Worm (Caenorhabditis elegans) whole organism, L1 larva: ENCODE measurements around the gene nhr-199.
"Not testable (repeated sequence)": the region's sequence is repeated elsewhere in the genome, so short reads cannot be mapped to it uniquely, and the experiment has no call there.

Experiments
- C34B4.2 ChIP-seq: sonication (generic microtip); optimal IDR thresholded peaks from 2 replicates; lab custom pipeline; 2017; ENCODE audit warnings: mild to moderate bottlenecking, missing genetic modification characterization, missing compliant biosample characterization
- F16B12.6 ChIP-seq: fragments of 150-350 bp; optimal IDR thresholded peaks from 2 replicates; lab custom pipeline; 2014; ENCODE audit warnings: missing biosample characterization, missing genetic modification characterization
- alr-1 ChIP-seq: fragments of 200-800 bp; sonication (Bioruptor generic); optimal IDR thresholded peaks from 2 replicates; lab custom pipeline; 2018; ENCODE audit warnings: borderline replicate concordance, mild to moderate bottlenecking, missing genetic modification characterization, missing compliant biosample characterization
- aly-2 ChIP-seq: fragments of 150-350 bp; optimal IDR thresholded peaks from 2 replicates; lab custom pipeline; 2014; ENCODE audit warnings: missing biosample characterization, missing genetic modification characterization
- ama-1 ChIP-seq: fragments of 150-350 bp; optimal IDR thresholded peaks from 2 replicates; lab custom pipeline; 2014
- blmp-1 ChIP-seq: fragments of 150-350 bp; optimal IDR thresholded peaks from 2 replicates; lab custom pipeline; 2014; ENCODE audit warnings: missing biosample characterization, missing genetic modification characterization
- dpl-1 ChIP-seq, 3 experiments: fragments of 150-350 bp in 2 of 3; sonication (generic microtip) in 1 of 3; optimal IDR thresholded peaks; 2 replicates each; lab custom pipeline; 2014 to 2017; ENCODE audit warnings: missing biosample characterization in 3 of 3, missing genetic modification characterization in 3 of 3, missing genetic modification reagents in 3 of 3
- elt-2 ChIP-seq: sonication (generic microtip); optimal IDR thresholded peaks from 2 replicates; lab custom pipeline; 2016; ENCODE audit warnings: missing genetic modification characterization, mild to moderate bottlenecking, inconsistent platforms, missing compliant biosample characterization, missing genetic modification reagents
- elt-3 ChIP-seq, 6 experiments: fragments of 150-350 bp in 1 of 6; sonication (generic microtip); optimal IDR thresholded peaks; 2 replicates each; lab custom pipeline; 2017 to 2018; ENCODE audit warnings: missing biosample characterization in 6 of 6, missing genetic modification characterization in 6 of 6, inconsistent platforms in 1 of 6
- ets-5 ChIP-seq: fragments of 200-800 bp; sonication (Bioruptor generic); IDR thresholded peaks from 2 replicates; pipeline ENCODE4 v1.3.6; 2022; ENCODE audit warnings: missing genetic modification characterization, missing compliant biosample characterization
- fkh-4 ChIP-seq: sonication (generic microtip); optimal IDR thresholded peaks from 2 replicates; lab custom pipeline; 2016; ENCODE audit warnings: missing compliant biosample characterization, missing genetic modification characterization, borderline replicate concordance
- fos-1 ChIP-seq: fragments of 150-350 bp; optimal IDR thresholded peaks from 2 replicates; lab custom pipeline; 2014; ENCODE audit warnings: missing biosample characterization, missing genetic modification characterization
- grh-1 ChIP-seq: fragments of 200-800 bp; sonication (Bioruptor generic); IDR thresholded peaks from 2 replicates; pipeline ENCODE4 v1.3.6; 2022; ENCODE audit warnings: missing genetic modification reagents, missing genetic modification characterization, missing compliant biosample characterization
- hlh-17 ChIP-seq: fragments of 200-800 bp; sonication (Bioruptor generic); optimal IDR thresholded peaks from 2 replicates; lab custom pipeline; 2018; ENCODE audit warnings: missing genetic modification characterization, mild to moderate bottlenecking, missing compliant biosample characterization, moderate library complexity, borderline replicate concordance
- hpl-2 ChIP-seq: fragments of 150-350 bp; optimal IDR thresholded peaks from 2 replicates; lab custom pipeline; 2014; ENCODE audit warnings: missing biosample characterization, missing genetic modification reagents, missing genetic modification characterization
- isw-1 ChIP-seq: fragments of 200-800 bp; sonication (Bioruptor generic); IDR thresholded peaks from 2 replicates; pipeline ENCODE4 v1.3.6; 2022; ENCODE audit warnings: missing genetic modification characterization, missing compliant biosample characterization
- jun-1 ChIP-seq: fragments of 150-350 bp; optimal IDR thresholded peaks from 2 replicates; lab custom pipeline; 2014; ENCODE audit warnings: missing biosample characterization, missing genetic modification reagents, missing genetic modification characterization
- lin-15B ChIP-seq: fragments of 150-350 bp; sonication (generic microtip); optimal IDR thresholded peaks from 3 replicates; lab custom pipeline; 2014; ENCODE audit warnings: missing biosample characterization, missing genetic modification characterization
- lin-35 ChIP-seq, 2 experiments: fragments of 150-350 bp; optimal IDR thresholded peaks; 2 replicates each; lab custom pipeline; 2014; ENCODE audit warnings: missing biosample characterization in 2 of 2, missing genetic modification characterization in 2 of 2, missing genetic modification reagents in 2 of 2
- lsy-2 ChIP-seq, 2 experiments: fragments of 150-350 bp; optimal IDR thresholded peaks; 2 replicates each; lab custom pipeline; 2014; ENCODE audit warnings: missing biosample characterization in 2 of 2, missing genetic modification characterization in 2 of 2
- mab-9 ChIP-seq: fragments of 200-800 bp; sonication (Bioruptor generic); IDR thresholded peaks from 2 replicates; pipeline ENCODE4 v1.3.6; 2022; ENCODE audit warnings: missing genetic modification reagents, missing genetic modification characterization, missing compliant biosample characterization
- mdl-1 ChIP-seq, 2 experiments: fragments of 150-350 bp; optimal IDR thresholded peaks; 2 replicates each; lab custom pipeline; 2014 to 2017; ENCODE audit warnings: missing biosample characterization in 2 of 2, missing genetic modification characterization in 2 of 2, inconsistent platforms in 1 of 2
- mef-2 ChIP-seq: fragments of 150-350 bp; optimal IDR thresholded peaks from 2 replicates; lab custom pipeline; 2014; ENCODE audit warnings: missing biosample characterization, missing genetic modification characterization
- mep-1 ChIP-seq: fragments of 150-350 bp; optimal IDR thresholded peaks from 2 replicates; lab custom pipeline; 2014; ENCODE audit warnings: missing biosample characterization, missing genetic modification characterization
- nhr-11 ChIP-seq: fragments of 150-350 bp; optimal IDR thresholded peaks from 2 replicates; lab custom pipeline; 2014; ENCODE audit warnings: missing biosample characterization, missing genetic modification characterization
- nhr-20 ChIP-seq: sonication (generic microtip); optimal IDR thresholded peaks from 2 replicates; lab custom pipeline; 2016; ENCODE audit warnings: mild to moderate bottlenecking, missing genetic modification characterization, missing compliant biosample characterization
- nhr-77 ChIP-seq: fragments of 150-350 bp; optimal IDR thresholded peaks from 2 replicates; lab custom pipeline; 2014; ENCODE audit warnings: missing biosample characterization, missing genetic modification characterization
- nhr-84 ChIP-seq: sonication (generic microtip); optimal IDR thresholded peaks from 2 replicates; lab custom pipeline; 2017; ENCODE audit warnings: missing biosample characterization, missing genetic modification characterization
- nhr-90 ChIP-seq: sonication (generic microtip); optimal IDR thresholded peaks from 2 replicates; lab custom pipeline; 2016; ENCODE audit warnings: mild to moderate bottlenecking, missing genetic modification characterization, missing compliant biosample characterization; ENCODE audit not compliant: poor library complexity
- pqm-1 ChIP-seq: sonication (generic microtip); optimal IDR thresholded peaks from 3 replicates; lab custom pipeline; 2017; ENCODE audit warnings: missing biosample characterization, missing genetic modification characterization
- skn-1 ChIP-seq: fragments of 150-350 bp; optimal IDR thresholded peaks from 2 replicates; lab custom pipeline; 2014; ENCODE audit warnings: missing biosample characterization, missing genetic modification characterization
- snpc-4 ChIP-seq: fragments of 150-350 bp; optimal IDR thresholded peaks from 2 replicates; lab custom pipeline; 2014; ENCODE audit warnings: missing biosample characterization, missing genetic modification characterization
- snu-23 ChIP-seq: sonication (generic microtip); optimal IDR thresholded peaks from 2 replicates; lab custom pipeline; 2016; ENCODE audit warnings: missing genetic modification characterization, missing compliant biosample characterization
- sox-4 ChIP-seq: sonication (generic microtip); optimal IDR thresholded peaks from 2 replicates; lab custom pipeline; 2016; ENCODE audit warnings: missing genetic modification characterization, missing compliant biosample characterization
- sptf-1 ChIP-seq: fragments of 150-350 bp; optimal IDR thresholded peaks from 2 replicates; lab custom pipeline; 2014; ENCODE audit warnings: missing biosample characterization, missing genetic modification characterization
- tbx-2 ChIP-seq: sonication (generic microtip); optimal IDR thresholded peaks from 2 replicates; lab custom pipeline; 2016; ENCODE audit warnings: missing genetic modification characterization, missing compliant biosample characterization
- tlp-1 ChIP-seq: fragments of 150-350 bp; optimal IDR thresholded peaks from 2 replicates; lab custom pipeline; 2014; ENCODE audit warnings: missing biosample characterization, missing genetic modification characterization
- unc-62 ChIP-seq: fragments of 150-350 bp; optimal IDR thresholded peaks from 2 replicates; lab custom pipeline; 2014; ENCODE audit warnings: missing biosample characterization, missing genetic modification reagents, missing genetic modification characterization
- zip-4 ChIP-seq: fragments of 200-800 bp; sonication (Bioruptor generic); optimal IDR thresholded peaks from 2 replicates; lab custom pipeline; 2018; ENCODE audit warnings: mild to moderate bottlenecking, missing genetic modification characterization, moderate library complexity, missing compliant biosample characterization
- ztf-11 ChIP-seq, 2 experiments: sonication (generic microtip); optimal IDR thresholded peaks; 2 replicates each; lab custom pipeline; 2016 to 2017; ENCODE audit warnings: missing genetic modification characterization in 2 of 2, missing biosample characterization in 1 of 2, missing compliant biosample characterization in 1 of 2
- ztf-4 ChIP-seq: fragments of 150-350 bp; optimal IDR thresholded peaks from 2 replicates; lab custom pipeline; 2014; ENCODE audit warnings: missing biosample characterization, missing genetic modification characterization

Gene nhr-199

ce11 chrV:15674899-15675298, 24.8 kb downstream of the nhr-199 start:
- no peak for TF ChIP-seq ztf-4 (tag; lab: Kevin White, UChicago)
- TF ChIP-seq sptf-1, result no peak
- no peak for TF ChIP-seq nhr-90 (tag; lab: Kevin White, UChicago)
- TF ChIP-seq isw-1, result no peak

- no peak for TF ChIP-seq skn-1 (tag; lab: Kevin White, UChicago)
- no peak for TF ChIP-seq grh-1
- TF ChIP-seq jun-1 (tag; lab: Kevin White, UChicago), result no peak
- TF ChIP-seq hpl-2 (GFP tag; lab: Kevin White, UChicago), result no peak
- no peak for TF ChIP-seq fos-1 (tag; lab: Kevin White, UChicago)
- TF ChIP-seq alr-1 (tag; lab: Kevin White, UChicago), result no peak
- TF ChIP-seq snpc-4, result no peak
- TF ChIP-seq sptf-1, result no peak
- TF ChIP-seq dpl-1 (GFP tag; optimal IDR thresholded peaks at IDR 0.05; lab: Kevin White, UChicago), result no peak
- no peak for TF ChIP-seq nhr-84 (tag; lab: Kevin White, UChicago)
- TF ChIP-seq lsy-2 (tag; optimal IDR thresholded peaks at IDR 0.05; lab: Kevin White, UChicago), result no peak
- no peak for TF ChIP-seq aly-2
- no peak for TF ChIP-seq hlh-17 (GFP tag; lab: Kevin White, UChicago)
- no peak for TF ChIP-seq ama-1
- TF ChIP-seq mep-1 (tag; lab: Kevin White, UChicago), result no peak
- TF ChIP-seq tbx-2 (tag; lab: Kevin White, UChicago), result no peak
These were observed 26.0 kb downstream of the nhr-199 start, which contains the start of gene nhr-51 for ce11 chrV:15673707-15674106. nhr-51 (plus strand) TSS chrV:15674007.

ce11 chrV:15670139-15670538, 29.6 kb downstream of the nhr-199 start, which contains the start of gene K06B4.15:
K06B4.15 (plus strand) TSS chrV:15670439.
- not testable (repeated sequence) for TF ChIP-seq nhr-77, C34B4.2, nhr-20 (tag; lab: Kevin White, UChicago)

- TF ChIP-seq mef-2 (tag; lab: Kevin White, UChicago) (no peak), fkh-4 (tag; lab: Kevin White, UChicago) (no peak), mab-9 (GFP tag; lab: Robert Waterston, UW) (no peak), tbx-2 (tag; lab: Kevin White, UChicago) (no peak), zip-4 (GFP tag; lab: Kevin White, UChicago) (no peak), ztf-11 (tag; optimal IDR thresholded peaks at IDR 0.05; lab: Kevin White, UChicago) (no peak), fos-1 (tag; lab: Kevin White, UChicago) (no peak), nhr-90 (tag; lab: Kevin White, UChicago) (no peak), jun-1 (tag; lab: Kevin White, UChicago) (no peak), nhr-11 (tag; lab: Kevin White, UChicago) (no peak), ets-5 (GFP tag; lab: Robert Waterston, UW) (no peak), snu-23 (GFP tag; lab: Kevin White, UChicago) (no peak), mep-1 (tag; lab: Kevin White, UChicago) (no peak), elt-3 (tag; optimal IDR thresholded peaks at IDR 0.05; lab: Kevin White, UChicago) (no peak)
- TF ChIP-seq, all 84 proteins: peak for 0
These were observed 30.8 kb downstream of the nhr-199 start, which contains the start of gene K06B4.4 for ce11 chrV:15668870-15669269. K06B4.4 (plus strand) TSS chrV:15669170.

ce11 chrV:15668200-15668599, 31.5 kb downstream of the nhr-199 start, which contains the start of gene F53E4.1:
F53E4.1 (minus strand) TSS chrV:15668300.
- TF ChIP-seq ama-1; nhr-84 (tag; lab: Kevin White, UChicago); snu-23 (GFP tag; lab: Kevin White, UChicago): not testable (repeated sequence)

ce11 chrV:15666718-15667117, 33.0 kb downstream of the nhr-199 start:
- no peak for TF ChIP-seq tlp-1 (tag; lab: Kevin White, UChicago)
- TF ChIP-seq lin-35 (GFP tag; optimal IDR thresholded peaks at IDR 0.05; lab: Kevin White, UChicago), result peak in 1 of 2 experiments; percentile 58
- TF ChIP-seq mdl-1 (tag; optimal IDR thresholded peaks at IDR 0.05; lab: Kevin White, UChicago), result peak in 1 of 2 experiments; percentile 61
- no peak for TF ChIP-seq F16B12.6 (tag; lab: Kevin White, UChicago)
- TF ChIP-seq pqm-1 (tag; lab: Kevin White, UChicago), result peak; percentile 13
- TF ChIP-seq blmp-1 (tag; lab: Kevin White, UChicago), result peak; percentile 46
- no peak for TF ChIP-seq sox-4 (tag; lab: Kevin White, UChicago)
- TF ChIP-seq nhr-20 (tag; lab: Kevin White, UChicago), result peak; percentile 62
- peak; percentile 63 for TF ChIP-seq nhr-90 (tag; lab: Kevin White, UChicago)
- TF ChIP-seq elt-2 (tag; lab: Kevin White, UChicago), result peak; percentile 98
- TF ChIP-seq lin-15B (tag; lab: Kevin White, UChicago), result no peak
- TF ChIP-seq unc-62 (GFP tag; lab: Kevin White, UChicago), result no peak
